Worm (Caenorhabditis elegans): Measurements from ENCODE around the gene F35F10.13.

- TF ChIP-seq nhr-11 (tag; optimal IDR thresholded peaks at IDR 0.05), result no peak
- no peak for TF ChIP-seq madf-5 (GFP tag; IDR thresholded peaks at IDR 0.05)
- TF ChIP-seq skn-1 (tag; optimal IDR thresholded peaks at IDR 0.05), result no peak
- TF ChIP-seq lin-15B (tag; optimal IDR thresholded peaks at IDR 0.05), result no peak
Observed at ce11 chrV:3281523-3281922, 37.4 kb downstream of the F35F10.13 start, which contains the start of gene T28A11.25.
